Worm (Caenorhabditis elegans) whole organism, early embryonic: Measurements from ENCODE around the gene mfsd-11.

Experiments
- B0310.2 ChIP-seq: sonication (generic microtip); optimal IDR thresholded peaks from 2 replicates; lab custom pipeline; 2016; ENCODE audit warnings: mild to moderate bottlenecking, missing genetic modification characterization, missing compliant biosample characterization
- F13C5.2 ChIP-seq: sonication (generic microtip); optimal IDR thresholded peaks from 2 replicates; lab custom pipeline; 2017; ENCODE audit warnings: mild to moderate bottlenecking, missing genetic modification characterization, inconsistent platforms, missing compliant biosample characterization
- aly-1 ChIP-seq: sonication (generic microtip); optimal IDR thresholded peaks from 2 replicates; lab custom pipeline; 2016; ENCODE audit warnings: missing genetic modification characterization, missing compliant biosample characterization
- ama-1 ChIP-seq: fragments of 150-350 bp; optimal IDR thresholded peaks from 2 replicates; lab custom pipeline; 2014
- ceh-13 ChIP-seq: fragments of 200-800 bp; sonication (Bioruptor generic); optimal IDR thresholded peaks from 2 replicates; lab custom pipeline; 2018; ENCODE audit warnings: mild to moderate bottlenecking, missing genetic modification characterization, missing compliant biosample characterization
- ceh-36 ChIP-seq: sonication (generic microtip); optimal IDR thresholded peaks from 2 replicates; lab custom pipeline; 2016; ENCODE audit warnings: missing genetic modification characterization, inconsistent platforms, missing compliant biosample characterization
- ets-7 ChIP-seq: sonication (generic microtip); optimal IDR thresholded peaks from 2 replicates; lab custom pipeline; 2016; ENCODE audit warnings: missing genotype, missing genetic modification characterization, missing compliant biosample characterization
- flt-1 ChIP-seq: fragments of 200-800 bp; sonication (Bioruptor generic); IDR thresholded peaks from 2 replicates; pipeline ENCODE4 v1.3.6; 2022; ENCODE audit warnings: missing genetic modification characterization, missing compliant biosample characterization
- hmbx-1 ChIP-seq: sonication (generic microtip); optimal IDR thresholded peaks from 2 replicates; lab custom pipeline; 2016; ENCODE audit warnings: mild to moderate bottlenecking, missing genetic modification characterization, missing compliant biosample characterization
- hmg-4 ChIP-seq: fragments of 200-800 bp; sonication (Bioruptor generic); optimal IDR thresholded peaks from 2 replicates; lab custom pipeline; 2018; ENCODE audit warnings: mild to moderate bottlenecking, missing genetic modification characterization, missing compliant biosample characterization
- hnd-1 ChIP-seq: sonication (generic microtip); optimal IDR thresholded peaks from 2 replicates; lab custom pipeline; 2016; ENCODE audit warnings: missing genetic modification characterization, missing compliant biosample characterization
- pes-1 ChIP-seq: fragments of 200-800 bp; sonication (Bioruptor generic); IDR thresholded peaks from 2 replicates; pipeline ENCODE4 v1.3.6; 2022; ENCODE audit warnings: missing genetic modification reagents, missing genetic modification characterization, missing compliant biosample characterization
- scrt-1 ChIP-seq: fragments of 200-800 bp; sonication (Bioruptor generic); IDR thresholded peaks from 2 replicates; pipeline ENCODE4 v1.3.6; 2022; ENCODE audit warnings: missing genetic modification characterization, missing compliant biosample characterization
- sea-1 ChIP-seq: fragments of 200-800 bp; sonication (Bioruptor generic); conservative IDR thresholded peaks from 2 replicates; pipeline ENCODE4 v1.3.6; 2022; ENCODE audit warnings: missing genetic modification characterization, missing compliant biosample characterization
- tbx-11 ChIP-seq: fragments of 200-800 bp; sonication (Bioruptor generic); IDR thresholded peaks from 2 replicates; pipeline ENCODE4 v1.3.6; 2022; ENCODE audit warnings: missing genetic modification characterization, missing compliant biosample characterization
- tbx-37 ChIP-seq: fragments of 200-800 bp; sonication (Bioruptor generic); conservative IDR thresholded peaks from 2 replicates; pipeline ENCODE4 v1.3.6; 2022; ENCODE audit warnings: missing genetic modification reagents, missing genetic modification characterization, missing compliant biosample characterization
- tra-4 ChIP-seq: sonication (generic microtip); optimal IDR thresholded peaks from 2 replicates; lab custom pipeline; 2017; ENCODE audit warnings: missing genetic modification characterization, missing compliant biosample characterization

Gene mfsd-11

DNA sequence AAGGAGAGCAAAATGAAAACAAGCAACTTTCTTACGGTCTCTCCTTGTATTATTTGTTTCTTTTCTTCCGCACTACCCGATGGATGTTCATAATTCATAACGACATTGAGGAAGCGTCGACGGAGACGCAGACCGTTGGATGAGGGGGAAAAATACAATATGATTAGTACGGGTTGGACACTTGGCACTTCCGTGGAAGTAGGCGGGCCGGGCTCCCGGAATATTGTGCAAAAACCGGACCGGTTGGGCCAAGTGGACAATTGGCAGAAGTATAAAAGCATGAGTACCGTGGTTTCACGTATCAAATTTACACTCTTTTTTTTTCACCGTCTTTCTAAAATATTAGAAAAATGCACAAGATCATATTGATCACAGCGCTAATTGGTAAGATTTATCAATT, 11.3 kb downstream of the mfsd-11 start, which contains the start of gene M153.3:
M153.3 (plus strand) TSS at position 301 of the 400 bp plus-strand sequence.
- no peak for TF ChIP-seq scrt-1 (GFP tag; lab: Robert Waterston, UW)
- no peak for TF ChIP-seq ceh-13 (GFP tag; lab: Kevin White, UChicago)
- TF ChIP-seq sea-1 (GFP tag; lab: Robert Waterston, UW), result no peak
- no peak for TF ChIP-seq ceh-36 (tag; lab: Kevin White, UChicago)
- no peak for TF ChIP-seq B0310.2 (tag; lab: Kevin White, UChicago)
- TF ChIP-seq hmbx-1 (tag; lab: Kevin White, UChicago), result no peak
- TF ChIP-seq ama-1 (lab: Kevin White, UChicago), result no peak
- no peak for TF ChIP-seq tbx-37 (GFP tag; lab: Robert Waterston, UW)
- TF ChIP-seq hmg-4 (GFP tag; lab: Kevin White, UChicago), result no peak
- TF ChIP-seq aly-1 (tag; lab: Kevin White, UChicago), result no peak
- TF ChIP-seq hnd-1 (tag; lab: Kevin White, UChicago), result no peak
- no peak for TF ChIP-seq pes-1 (GFP tag; lab: Robert Waterston, UW)
- no peak for TF ChIP-seq F13C5.2 (tag; lab: Kevin White, UChicago)
- no peak for TF ChIP-seq ets-7 (tag; lab: Kevin White, UChicago)
- TF ChIP-seq tra-4 (tag; lab: Kevin White, UChicago), result no peak
- no peak for TF ChIP-seq tbx-11 (GFP tag; lab: Robert Waterston, UW)

DNA sequence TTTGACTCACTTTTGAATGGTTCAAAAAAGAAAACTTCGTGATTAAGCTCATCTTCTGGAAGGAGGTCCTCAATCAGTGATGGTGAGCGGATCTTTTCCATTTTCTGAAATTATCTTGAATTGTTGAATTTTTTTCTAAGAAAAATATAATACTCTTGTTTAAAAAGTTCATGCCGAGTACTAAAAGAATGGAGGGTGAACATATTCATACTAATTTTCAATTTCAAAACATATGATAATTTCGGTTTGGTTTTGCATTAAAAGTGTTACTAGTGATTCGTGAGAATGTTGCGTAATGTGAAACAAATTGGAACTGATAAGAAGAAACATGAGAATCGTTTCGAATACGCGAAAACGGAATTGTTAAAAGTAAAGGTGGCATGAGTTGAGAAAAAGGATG, 12.9 kb downstream of the mfsd-11 start, which contains the start of gene lyst-1:
lyst-1 (minus strand) TSS at position 101 of the 400 bp plus-strand sequence.
- no peak for TF ChIP-seq aly-1 (tag; lab: Kevin White, UChicago)
- TF ChIP-seq ets-7 (tag; lab: Kevin White, UChicago), result no peak
- no peak for TF ChIP-seq F13C5.2 (tag; lab: Kevin White, UChicago)
- TF ChIP-seq tra-4 (tag; lab: Kevin White, UChicago), result no peak
- no peak for TF ChIP-seq hnd-1 (tag; lab: Kevin White, UChicago)
- no peak for TF ChIP-seq ama-1 (lab: Kevin White, UChicago)
- no peak for TF ChIP-seq hmbx-1 (tag; lab: Kevin White, UChicago)
- TF ChIP-seq hmg-4 (GFP tag; lab: Kevin White, UChicago), result no peak
- no peak for TF ChIP-seq flt-1
- TF ChIP-seq tbx-37 (GFP tag; lab: Robert Waterston, UW), result no peak
- no peak for TF ChIP-seq tbx-11 (GFP tag; lab: Robert Waterston, UW)
- TF ChIP-seq ceh-36 (tag; lab: Kevin White, UChicago), result no peak
- TF ChIP-seq pes-1 (GFP tag; lab: Robert Waterston, UW), result no peak
- no peak for TF ChIP-seq B0310.2 (tag; lab: Kevin White, UChicago)
- TF ChIP-seq ceh-13 (GFP tag; lab: Kevin White, UChicago), result no peak
- TF ChIP-seq scrt-1 (GFP tag; lab: Robert Waterston, UW), result no peak
- no peak for TF ChIP-seq sea-1 (GFP tag; lab: Robert Waterston, UW)

DNA sequence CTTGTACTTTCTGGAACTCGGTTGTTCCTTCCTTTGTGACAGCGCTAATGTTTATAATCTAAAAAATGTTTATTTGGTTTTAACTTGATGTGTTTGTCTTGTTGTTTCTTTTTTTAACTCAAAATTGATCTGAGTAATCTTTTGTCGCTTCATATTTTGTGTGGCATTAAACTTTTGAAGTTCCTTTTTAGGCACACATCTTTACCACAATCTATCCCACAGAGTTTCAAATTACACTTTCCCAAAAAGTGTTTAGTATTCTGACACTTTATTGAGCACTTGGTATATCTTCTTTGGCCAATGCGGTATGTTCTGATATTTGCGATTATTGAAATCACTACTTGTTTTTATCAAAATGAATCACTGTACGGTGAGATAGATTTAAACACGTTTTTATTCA, 28.6 kb downstream of the mfsd-11 start, which contains the start of gene lgc-18:
lgc-18 (plus strand) TSS at position 301 of the 400 bp plus-strand sequence.
- TF ChIP-seq tbx-37 (GFP tag; lab: Robert Waterston, UW) (no peak), ceh-13 (GFP tag; lab: Kevin White, UChicago) (no peak), hmbx-1 (tag; lab: Kevin White, UChicago) (no peak), scrt-1 (GFP tag; lab: Robert Waterston, UW) (no peak), pes-1 (GFP tag; lab: Robert Waterston, UW) (no peak), flt-1 (no peak), sea-1 (GFP tag; lab: Robert Waterston, UW) (no peak)

DNA sequence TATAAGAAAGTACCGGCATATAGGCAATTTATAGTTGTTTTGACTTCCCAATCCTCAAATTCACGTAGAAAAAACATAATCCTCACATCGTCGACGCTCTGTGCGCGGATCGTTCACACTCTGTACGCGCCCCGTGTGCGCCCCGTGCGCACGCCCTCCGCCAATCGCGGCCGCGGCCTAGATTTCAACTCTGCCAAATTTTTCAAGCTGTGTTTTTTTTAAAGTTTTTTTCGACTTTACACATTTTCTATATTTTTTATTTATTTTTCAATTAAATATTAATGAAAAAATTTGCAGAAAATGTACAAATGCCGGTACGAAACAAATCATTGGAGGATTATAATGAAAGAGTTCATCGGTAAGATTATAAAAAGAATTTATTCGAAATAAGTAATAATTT, 30.8 kb downstream of the mfsd-11 start, which contains the start of gene T01H10.11:
T01H10.11 (plus strand) TSS at position 301 of the 400 bp plus-strand sequence.
- no peak for TF ChIP-seq aly-1 (tag; lab: Kevin White, UChicago)
- no peak for TF ChIP-seq scrt-1 (GFP tag; lab: Robert Waterston, UW)
- TF ChIP-seq ama-1 (lab: Kevin White, UChicago), result no peak

DNA sequence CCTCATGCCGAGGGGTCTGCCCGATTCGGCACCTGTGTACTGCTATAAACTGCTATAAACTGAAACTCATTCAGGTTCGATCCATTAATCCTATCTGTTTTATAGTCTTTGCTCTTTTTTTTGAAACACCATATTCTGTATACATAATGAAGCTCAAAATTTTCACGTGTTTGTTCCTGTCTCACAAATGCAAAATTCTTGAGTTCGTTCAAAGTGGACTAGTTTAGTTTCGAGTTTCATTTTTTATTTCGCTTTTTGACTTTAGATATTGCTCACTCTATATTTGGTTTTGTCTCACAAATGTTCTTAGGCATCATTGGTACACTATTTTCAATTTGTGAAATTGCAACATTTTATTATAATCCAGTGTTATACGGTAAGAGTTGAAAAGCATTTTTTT, 32.6 kb downstream of the mfsd-11 start, which contains the start of gene lgc-17:
lgc-17 (plus strand) TSS at position 301 of the 400 bp plus-strand sequence.
- no peak for TF ChIP-seq sea-1 (GFP tag; lab: Robert Waterston, UW)
- TF ChIP-seq hmg-4 (GFP tag; lab: Kevin White, UChicago), result no peak
- no peak for TF ChIP-seq flt-1
- TF ChIP-seq pes-1 (GFP tag; lab: Robert Waterston, UW), result no peak
- no peak for TF ChIP-seq hnd-1 (tag; lab: Kevin White, UChicago)
- no peak for TF ChIP-seq ets-7 (tag; lab: Kevin White, UChicago)
- no peak for TF ChIP-seq ceh-13 (GFP tag; lab: Kevin White, UChicago)
- TF ChIP-seq tbx-37 (GFP tag; lab: Robert Waterston, UW), result no peak
- TF ChIP-seq F13C5.2 (tag; lab: Kevin White, UChicago), result no peak
- no peak for TF ChIP-seq ceh-36 (tag; lab: Kevin White, UChicago)
- no peak for TF ChIP-seq tbx-11 (GFP tag; lab: Robert Waterston, UW)
- no peak for TF ChIP-seq hmbx-1 (tag; lab: Kevin White, UChicago)
- no peak for TF ChIP-seq tra-4 (tag; lab: Kevin White, UChicago)
- TF ChIP-seq scrt-1 (GFP tag; lab: Robert Waterston, UW), result no peak

DNA sequence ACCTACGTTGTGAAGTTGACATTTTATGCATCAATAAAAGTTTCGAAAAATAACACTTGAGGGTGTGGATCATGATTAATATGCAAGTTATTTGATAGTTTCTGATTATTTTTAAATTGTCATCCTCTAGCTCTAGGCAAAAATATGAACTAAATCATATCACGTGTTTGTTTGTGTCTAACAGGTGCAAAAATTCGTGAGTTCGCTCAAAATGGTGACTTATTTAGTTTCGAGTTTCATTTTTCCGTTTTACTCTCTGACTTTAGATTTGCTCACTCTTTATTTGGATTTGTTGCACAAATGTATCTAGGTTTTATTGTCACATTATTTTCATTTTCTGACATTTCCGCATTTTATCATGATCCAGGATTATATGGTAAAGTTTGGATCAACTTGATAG, 35.6 kb downstream of the mfsd-11 start, which contains the start of gene lgc-16:
lgc-16 (plus strand) TSS at position 301 of the 400 bp plus-strand sequence.
- no peak for TF ChIP-seq B0310.2 (tag; lab: Kevin White, UChicago)

DNA sequence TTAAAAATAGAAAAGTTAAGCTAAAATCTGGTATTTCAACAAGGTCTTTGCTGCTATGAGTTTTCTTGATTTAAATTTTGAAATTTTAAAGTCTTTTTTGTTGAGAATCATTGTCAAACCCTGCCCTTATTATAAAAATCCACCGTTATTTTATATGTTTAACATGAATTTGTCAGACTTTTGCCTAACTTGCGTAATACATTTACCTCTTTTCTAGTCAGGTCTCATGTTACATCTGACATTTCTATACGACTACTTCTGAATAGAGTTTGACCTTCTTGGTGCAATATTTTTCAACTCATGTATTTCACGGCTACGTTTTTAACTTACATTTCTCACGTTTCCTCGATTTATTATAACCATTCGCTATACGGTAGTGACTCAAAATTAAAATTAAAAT, 39.9 kb downstream of the mfsd-11 start, which contains the start of gene lgc-15:
lgc-15 (plus strand) TSS at position 301 of the 400 bp plus-strand sequence.
- TF ChIP-seq F13C5.2 (tag; lab: Kevin White, UChicago), result no peak
